Fruit fly (Drosophila melanogaster) whole organism, embryonic: ENCODE data around the gene AIMP2.

Source experiments
- C15 ChIP-seq: fragments of 200-800 bp; sonication (Bioruptor generic); IDR thresholded peaks from 3 replicates; pipeline ENCODE4 v1.3.6; 2022; ENCODE audit warnings: missing biosample characterization, missing genetic modification characterization
- CG10565 ChIP-seq: fragments of 200-800 bp; sonication (Bioruptor generic); optimal IDR thresholded peaks from 3 replicates; lab custom pipeline; 2016; ENCODE audit warnings: missing biosample characterization, mild to moderate bottlenecking, missing genetic modification characterization
- CG10654 ChIP-seq: fragments of 200-800 bp; sonication (Bioruptor generic); optimal IDR thresholded peaks from 2 replicates; lab custom pipeline; 2016; ENCODE audit warnings: missing biosample characterization, missing genetic modification characterization
- CG12104 ChIP-seq: fragments of 200-800 bp; sonication (Bioruptor generic); optimal IDR thresholded peaks from 3 replicates; lab custom pipeline; 2016; ENCODE audit warnings: missing biosample characterization, missing genetic modification characterization
- CG14014 ChIP-seq: fragments of 200-800 bp; sonication (Bioruptor generic); IDR thresholded peaks from 2 replicates; pipeline ENCODE4 v1.3.6; 2022; ENCODE audit warnings: missing biosample characterization, missing genetic modification characterization
- CG17328 ChIP-seq: fragments of 200-800 bp; sonication (Bioruptor generic); IDR thresholded peaks from 2 replicates; pipeline ENCODE4 v1.3.6; 2022; ENCODE audit warnings: missing biosample characterization, missing genetic modification characterization
- CG17361 ChIP-seq: fragments of 200-800 bp; sonication (Bioruptor generic); IDR thresholded peaks from 3 replicates; pipeline ENCODE4 v1.3.6; 2022; ENCODE audit warnings: missing biosample characterization, missing genetic modification characterization
- CG2116 ChIP-seq: fragments of 200-800 bp; sonication (Bioruptor generic); optimal IDR thresholded peaks from 3 replicates; lab custom pipeline; 2018; ENCODE audit warnings: missing biosample characterization, mild to moderate bottlenecking, missing genetic modification characterization
- CG2199 ChIP-seq: fragments of 200-800 bp; sonication (Bioruptor generic); IDR thresholded peaks from 3 replicates; pipeline ENCODE4 v1.3.6; 2022; ENCODE audit warnings: missing biosample characterization, missing genetic modification characterization
- CG30020 ChIP-seq: fragments of 200-800 bp; optimal IDR thresholded peaks from 2 replicates; lab custom pipeline; 2019; ENCODE audit warnings: missing biosample characterization, mild to moderate bottlenecking, missing genetic modification characterization, moderate library complexity
- CG3847 ChIP-seq: fragments of 200-800 bp; sonication (Bioruptor generic); IDR thresholded peaks from 2 replicates; pipeline ENCODE4 v1.3.6; 2022; ENCODE audit warnings: missing biosample characterization, missing genetic modification characterization
- CG4424 ChIP-seq: fragments of 200-800 bp; sonication (Bioruptor generic); optimal IDR thresholded peaks from 3 replicates; lab custom pipeline; 2016; ENCODE audit warnings: missing biosample characterization, missing genetic modification characterization
- CG7372 ChIP-seq: fragments of 200-800 bp; sonication (Bioruptor generic); IDR thresholded peaks from 2 replicates; pipeline ENCODE4 v1.3.6; 2022; ENCODE audit warnings: missing biosample characterization, missing genetic modification characterization
- CG7987 ChIP-seq: fragments of 200-800 bp; sonication (Bioruptor generic); optimal IDR thresholded peaks from 2 replicates; lab custom pipeline; 2018; ENCODE audit warnings: missing biosample characterization, mild to moderate bottlenecking, missing genetic modification characterization, moderate library complexity
- CG8924 ChIP-seq: fragments of 200-800 bp; optimal IDR thresholded peaks from 3 replicates; lab custom pipeline; 2019; ENCODE audit warnings: missing biosample characterization, mild to moderate bottlenecking, missing genetic modification characterization, moderate library complexity
- CoRest ChIP-seq: fragments of 200-800 bp; sonication (Bioruptor generic); optimal IDR thresholded peaks from 3 replicates; lab custom pipeline; 2018; ENCODE audit warnings: missing biosample characterization, mild to moderate bottlenecking, missing genetic modification characterization, moderate library complexity
- Gsc ChIP-seq: fragments of 200-800 bp; sonication (Bioruptor generic); IDR thresholded peaks from 2 replicates; pipeline ENCODE4 v1.3.6; 2022; ENCODE audit warnings: missing biosample characterization, missing genetic modification characterization
- HHEX ChIP-seq: fragments of 200-800 bp; sonication (Bioruptor generic); optimal IDR thresholded peaks from 3 replicates; lab custom pipeline; 2017; ENCODE audit warnings: missing biosample characterization, mild to moderate bottlenecking, missing genetic modification characterization, missing genetic modification reagents
- HLH54F ChIP-seq: fragments of 200-800 bp; sonication (Bioruptor generic); optimal IDR thresholded peaks from 3 replicates; lab custom pipeline; 2016; ENCODE audit warnings: missing biosample characterization, missing genetic modification characterization
- HmgZ ChIP-seq: fragments of 200-800 bp; sonication (Bioruptor generic); optimal IDR thresholded peaks from 2 replicates; lab custom pipeline; 2018; ENCODE audit warnings: missing biosample characterization, mild to moderate bottlenecking, missing genetic modification characterization
- Kr ChIP-seq: fragments of 200-800 bp; sonication (Bioruptor generic); optimal IDR thresholded peaks from 2 replicates; lab custom pipeline; 2017; ENCODE audit warnings: missing biosample characterization, mild to moderate bottlenecking, missing genetic modification characterization
- PHDP ChIP-seq: fragments of 200-800 bp; sonication (Bioruptor generic); optimal IDR thresholded peaks from 3 replicates; lab custom pipeline; 2018; ENCODE audit warnings: missing biosample characterization, mild to moderate bottlenecking, missing genetic modification characterization, moderate library complexity
- Rfx ChIP-seq: fragments of 200-800 bp; sonication (Bioruptor generic); IDR thresholded peaks from 2 replicates; pipeline ENCODE4 v1.3.6; 2022; ENCODE audit warnings: missing biosample characterization, missing genetic modification characterization
- Sox100B ChIP-seq: fragments of 200-800 bp; sonication (Bioruptor generic); optimal IDR thresholded peaks from 3 replicates; lab custom pipeline; 2018; ENCODE audit warnings: missing biosample characterization, mild to moderate bottlenecking, missing genetic modification characterization
- Sox102F ChIP-seq: fragments of 200-800 bp; sonication (Bioruptor generic); optimal IDR thresholded peaks from 2 replicates; lab custom pipeline; 2018; ENCODE audit warnings: missing biosample characterization, mild to moderate bottlenecking, missing genetic modification characterization, moderate library complexity
- Sry-β ChIP-seq: fragments of 200-800 bp; sonication (Bioruptor generic); optimal IDR thresholded peaks from 2 replicates; lab custom pipeline; 2018; ENCODE audit warnings: missing biosample characterization, mild to moderate bottlenecking, missing genetic modification characterization, moderate library complexity
- Ssrp ChIP-seq: fragments of 200-800 bp; sonication (Bioruptor generic); optimal IDR thresholded peaks from 2 replicates; lab custom pipeline; 2018; ENCODE audit warnings: missing biosample characterization, mild to moderate bottlenecking, missing genetic modification characterization, moderate library complexity
- Vsx1 ChIP-seq: fragments of 200-800 bp; sonication (Bioruptor generic); optimal IDR thresholded peaks from 2 replicates; lab custom pipeline; 2017; ENCODE audit warnings: missing biosample characterization, mild to moderate bottlenecking, missing genetic modification characterization, missing genetic modification reagents
- cas ChIP-seq: fragments of 200-800 bp; sonication (Bioruptor generic); IDR thresholded peaks from 2 replicates; pipeline ENCODE4 v1.3.6; 2022; ENCODE audit warnings: missing biosample characterization, missing genetic modification characterization
- caup ChIP-seq: fragments of 200-800 bp; sonication (Bioruptor generic); optimal IDR thresholded peaks from 3 replicates; lab custom pipeline; 2017; ENCODE audit warnings: missing biosample characterization, mild to moderate bottlenecking, missing genetic modification characterization, moderate library complexity; ENCODE audit not compliant: severe bottlenecking
- chif ChIP-seq, 2 experiments: fragments of 200-800 bp; sonication (Bioruptor generic); optimal IDR thresholded peaks; 3 replicates each; lab custom pipeline; 2016; ENCODE audit warnings: missing biosample characterization in 2 of 2, missing genetic modification characterization in 2 of 2
- chn ChIP-seq: fragments of 200-800 bp; sonication (Bioruptor generic); optimal IDR thresholded peaks from 2 replicates; lab custom pipeline; 2016; ENCODE audit warnings: missing biosample characterization, missing genetic modification characterization
- emc ChIP-seq: fragments of 200-800 bp; sonication (Bioruptor generic); optimal IDR thresholded peaks from 2 replicates; lab custom pipeline; 2016; ENCODE audit warnings: missing biosample characterization, missing genetic modification characterization
- en ChIP-seq: fragments of 200-800 bp; sonication (Bioruptor generic); optimal IDR thresholded peaks from 2 replicates; lab custom pipeline; 2016; ENCODE audit warnings: missing biosample characterization, missing genetic modification characterization
- eyg ChIP-seq: fragments of 200-800 bp; sonication (Bioruptor generic); optimal IDR thresholded peaks from 3 replicates; lab custom pipeline; 2016; ENCODE audit warnings: missing biosample characterization, missing genetic modification characterization
- fu2 ChIP-seq: fragments of 200-800 bp; sonication (Bioruptor generic); optimal IDR thresholded peaks from 2 replicates; lab custom pipeline; 2016; ENCODE audit warnings: missing biosample characterization, missing genetic modification characterization
- gem ChIP-seq: fragments of 200-800 bp; sonication (Bioruptor generic); optimal IDR thresholded peaks from 2 replicates; lab custom pipeline; 2019; ENCODE audit warnings: missing biosample characterization, mild to moderate bottlenecking, missing genetic modification characterization, moderate library complexity
- gfzf ChIP-seq: fragments of 200-800 bp; sonication (Bioruptor generic); optimal IDR thresholded peaks from 2 replicates; lab custom pipeline; 2016; ENCODE audit warnings: missing biosample characterization, mild to moderate bottlenecking, missing genetic modification characterization, moderate library complexity
- grau ChIP-seq: fragments of 200-800 bp; optimal IDR thresholded peaks from 3 replicates; lab custom pipeline; 2019; ENCODE audit warnings: missing biosample characterization, mild to moderate bottlenecking, missing genetic modification characterization, moderate library complexity
- lov ChIP-seq, 2 experiments: fragments of 200-800 bp in 1 of 2; fragments of >200 bp in 1 of 2; sonication (Bioruptor generic) in 1 of 2; IDR thresholded peaks in 1 of 2; optimal IDR thresholded peaks in 1 of 2; 2 replicates in 1 of 2; 3 replicates in 1 of 2; pipeline versions ENCODE4 v1.3.6 to Lab custom; 2017 to 2022; ENCODE audit warnings: missing biosample characterization in 1 of 2, missing genetic modification characterization in 1 of 2
- nau ChIP-seq: fragments of 200-800 bp; sonication (Bioruptor generic); optimal IDR thresholded peaks from 3 replicates; lab custom pipeline; 2017; ENCODE audit warnings: missing biosample characterization, mild to moderate bottlenecking, missing genetic modification characterization, missing genetic modification reagents
- pan ChIP-seq, 4 experiments: fragments of >200 bp in 3 of 4; fragments of 200-800 bp in 1 of 4; sonication (Bioruptor generic) in 1 of 4; optimal IDR thresholded peaks in 3 of 4; IDR thresholded peaks in 1 of 4; 2 replicates each; pipeline versions ENCODE4 v1.3.6 to Lab custom; 2017 to 2022; ENCODE audit warnings: missing biosample characterization in 2 of 4, missing genetic modification characterization in 2 of 4, mixed read lengths in 1 of 4
- prd ChIP-seq, 3 experiments: fragments of >200 bp in 2 of 3; fragments of 200-800 bp in 1 of 3; sonication (Bioruptor generic) in 1 of 3; optimal IDR thresholded peaks in 2 of 3; IDR thresholded peaks in 1 of 3; 2 replicates in 2 of 3; 3 replicates in 1 of 3; pipeline versions ENCODE4 v1.3.6 to Lab custom; 2017 to 2022; ENCODE audit warnings: missing biosample characterization in 1 of 3, missing genetic modification characterization in 1 of 3
- row ChIP-seq: fragments of 200-800 bp; sonication (Bioruptor generic); IDR thresholded peaks from 3 replicates; pipeline ENCODE4 v1.3.6; 2022; ENCODE audit warnings: missing biosample characterization, missing genetic modification characterization
- sr ChIP-seq: fragments of 200-800 bp; sonication (Bioruptor generic); IDR thresholded peaks from 3 replicates; pipeline ENCODE4 v1.3.6; 2022; ENCODE audit warnings: missing biosample characterization, missing genetic modification characterization
- twi ChIP-seq: fragments of 200-800 bp; optimal IDR thresholded peaks from 2 replicates; lab custom pipeline; 2019; ENCODE audit warnings: missing biosample characterization, mild to moderate bottlenecking, missing genetic modification characterization, moderate library complexity
- zen2 ChIP-seq: fragments of 200-800 bp; sonication (Bioruptor generic); IDR thresholded peaks from 3 replicates; pipeline ENCODE4 v1.3.6; 2022; ENCODE audit warnings: missing biosample characterization, missing genetic modification characterization; ENCODE audit not compliant: partially characterized antibody

AIMP2 gene

DNA sequence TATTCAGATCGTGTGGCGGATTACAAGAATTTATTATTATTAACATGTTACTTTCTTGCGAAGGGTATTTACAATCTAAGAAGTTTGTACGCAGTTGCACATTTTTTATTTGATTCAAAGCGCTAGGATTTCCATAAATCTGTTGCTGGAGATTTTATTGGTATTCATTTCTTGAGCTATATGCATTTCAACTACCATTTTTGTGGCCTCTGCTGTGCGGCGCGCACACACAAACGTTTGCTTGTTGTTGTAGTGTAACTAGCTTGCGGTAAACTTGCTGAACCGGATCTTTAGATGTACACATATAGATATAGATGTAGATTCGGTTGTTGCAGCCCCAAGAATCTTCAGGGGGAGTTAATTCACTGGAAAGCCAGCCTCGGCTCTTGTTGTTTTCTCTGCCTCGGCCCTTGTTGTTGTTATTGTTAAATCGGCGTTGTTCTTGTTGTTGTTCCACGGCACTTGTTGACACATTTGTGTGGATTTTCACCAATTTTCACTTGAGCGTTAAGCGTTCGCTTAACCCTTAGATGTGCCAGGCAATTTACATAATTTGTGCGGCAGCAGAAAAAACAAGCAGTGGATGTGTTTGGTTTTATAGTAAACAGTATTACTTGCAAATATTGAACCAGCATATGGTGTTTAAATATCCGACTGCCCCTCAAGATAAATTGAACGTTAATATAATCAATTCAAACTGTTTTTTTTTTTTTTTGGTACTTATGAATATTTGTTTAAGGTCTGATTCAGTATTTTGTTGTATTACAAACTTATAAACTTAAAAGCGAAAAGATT lies 7.6 kb downstream of the AIMP2 start (continued):
- TF ChIP-seq Sry-β (no peak), zen2 (no peak), twi (tag; lab: Kevin White, UChicago) (no peak), CG17328 (GFP tag; lab: Robert Waterston, UW) (0 out of 2 replicates have a peak, but pooled peaks have one; percentile 15), Gsc (GFP tag; lab: Robert Waterston, UW) (no peak), CG2116 (GFP tag; lab: Kevin White, UChicago) (no peak), CG2199 (peak; percentile 31; the same call in 1 of the 3 replicates), prd (optimal IDR thresholded peaks at IDR 0.05; lab: Kevin White, UChicago) (no peak), prd (GFP tag; IDR thresholded peaks at IDR 0.05; lab: Robert Waterston, UW) (0 out of 3 replicates have a peak, but pooled peaks have one; percentile 18), pan (optimal IDR thresholded peaks at IDR 0.05; lab: Kevin White, UChicago) (no peak), pan (GFP tag; optimal IDR thresholded peaks at IDR 0.05 in 1 of 2, IDR thresholded peaks at IDR 0.05 in 1 of 2) (no peak), cas (GFP tag; lab: Robert Waterston, UW) (no peak), CG3847 (peak; percentile 9; the same call in 1 of the 2 replicates), PHDP (tag; lab: Kevin White, UChicago) (peak; percentile 38), HHEX (GFP tag; lab: Kevin White, UChicago) (peak; percentile 51), CG10654 (GFP tag; lab: Kevin White, UChicago) (no peak), C15 (GFP tag; lab: Robert Waterston, UW) (0 out of 3 replicates have a peak, but pooled peaks have one; percentile 29), CG7987 (peak; percentile 32), lov (optimal IDR thresholded peaks at IDR 0.05; lab: Kevin White, UChicago) (no peak), lov (GFP tag; IDR thresholded peaks at IDR 0.05; lab: Robert Waterston, UW) (0 out of 3 replicates have a peak, but pooled peaks have one; percentile 10), HmgZ (peak; percentile 34), Ssrp (tag; lab: Kevin White, UChicago) (no peak), CG14014 (GFP tag; lab: Robert Waterston, UW) (peak; percentile 54; the same call in 1 of the 2 replicates), grau (peak; percentile 66), sr (GFP tag; lab: Robert Waterston, UW) (no peak), caup (GFP tag; lab: Kevin White, UChicago) (peak; percentile 6), chn (GFP tag; lab: Kevin White, UChicago) (no peak), Vsx1 (GFP tag; lab: Kevin White, UChicago) (peak; percentile 9), Kr (GFP tag; lab: Kevin White, UChicago) (no peak), CG10565 (no peak), eyg (GFP tag; lab: Kevin White, UChicago) (peak; percentile 15), nau (peak; percentile 48), row (GFP tag; lab: Robert Waterston, UW) (peak; percentile 35; the same call in 1 of the 3 replicates), fu2 (GFP tag; lab: Kevin White, UChicago) (no peak), CG8924 (tag; lab: Kevin White, UChicago) (peak; percentile 38), CG17361 (GFP tag; lab: Robert Waterston, UW) (no peak), CG30020 (tag; lab: Kevin White, UChicago) (no peak), CG4424 (GFP tag; lab: Kevin White, UChicago) (no peak), CG7372 (GFP tag; lab: Robert Waterston, UW) (peak; percentile 7; the same call in 1 of the 2 replicates), Sox100B (GFP tag; lab: Kevin White, UChicago) (peak; percentile 30), chif (GFP tag; optimal IDR thresholded peaks at IDR 0.05; lab: Kevin White, UChicago) (no peak), Rfx (GFP tag; lab: Robert Waterston, UW) (peak; percentile 49), gem (peak; percentile 53), gfzf (GFP tag; lab: Kevin White, UChicago) (no peak), CG12104 (GFP tag; lab: Kevin White, UChicago) (peak; percentile 39), Sox102F (GFP tag; lab: Kevin White, UChicago) (peak; percentile 4), CoRest (tag; lab: Kevin White, UChicago) (peak; percentile 38), HLH54F (GFP tag; lab: Kevin White, UChicago) (no peak), emc (GFP tag; lab: Kevin White, UChicago) (no peak), en (GFP tag; lab: Kevin White, UChicago) (no peak)
